Worm (Caenorhabditis elegans) whole organism, early embryonic: ENCODE data around the gene hmp-1.

Experiments
- B0310.2 ChIP-seq: sonication (generic microtip); optimal IDR thresholded peaks from 2 replicates; lab custom pipeline; 2016; ENCODE audit warnings: mild to moderate bottlenecking, missing genetic modification characterization, missing compliant biosample characterization
- F13C5.2 ChIP-seq: sonication (generic microtip); optimal IDR thresholded peaks from 2 replicates; lab custom pipeline; 2017; ENCODE audit warnings: mild to moderate bottlenecking, missing genetic modification characterization, inconsistent platforms, missing compliant biosample characterization
- aly-1 ChIP-seq: sonication (generic microtip); optimal IDR thresholded peaks from 2 replicates; lab custom pipeline; 2016; ENCODE audit warnings: missing genetic modification characterization, missing compliant biosample characterization
- ama-1 ChIP-seq: fragments of 150-350 bp; optimal IDR thresholded peaks from 2 replicates; lab custom pipeline; 2014
- ceh-13 ChIP-seq: fragments of 200-800 bp; sonication (Bioruptor generic); optimal IDR thresholded peaks from 2 replicates; lab custom pipeline; 2018; ENCODE audit warnings: mild to moderate bottlenecking, missing genetic modification characterization, missing compliant biosample characterization
- ceh-36 ChIP-seq: sonication (generic microtip); optimal IDR thresholded peaks from 2 replicates; lab custom pipeline; 2016; ENCODE audit warnings: missing genetic modification characterization, inconsistent platforms, missing compliant biosample characterization
- ets-7 ChIP-seq: sonication (generic microtip); optimal IDR thresholded peaks from 2 replicates; lab custom pipeline; 2016; ENCODE audit warnings: missing genotype, missing genetic modification characterization, missing compliant biosample characterization
- flt-1 ChIP-seq: fragments of 200-800 bp; sonication (Bioruptor generic); IDR thresholded peaks from 2 replicates; pipeline ENCODE4 v1.3.6; 2022; ENCODE audit warnings: missing genetic modification characterization, missing compliant biosample characterization
- hmbx-1 ChIP-seq: sonication (generic microtip); optimal IDR thresholded peaks from 2 replicates; lab custom pipeline; 2016; ENCODE audit warnings: mild to moderate bottlenecking, missing genetic modification characterization, missing compliant biosample characterization
- hmg-4 ChIP-seq: fragments of 200-800 bp; sonication (Bioruptor generic); optimal IDR thresholded peaks from 2 replicates; lab custom pipeline; 2018; ENCODE audit warnings: mild to moderate bottlenecking, missing genetic modification characterization, missing compliant biosample characterization
- hnd-1 ChIP-seq: sonication (generic microtip); optimal IDR thresholded peaks from 2 replicates; lab custom pipeline; 2016; ENCODE audit warnings: missing genetic modification characterization, missing compliant biosample characterization
- pes-1 ChIP-seq: fragments of 200-800 bp; sonication (Bioruptor generic); IDR thresholded peaks from 2 replicates; pipeline ENCODE4 v1.3.6; 2022; ENCODE audit warnings: missing genetic modification reagents, missing genetic modification characterization, missing compliant biosample characterization
- scrt-1 ChIP-seq: fragments of 200-800 bp; sonication (Bioruptor generic); IDR thresholded peaks from 2 replicates; pipeline ENCODE4 v1.3.6; 2022; ENCODE audit warnings: missing genetic modification characterization, missing compliant biosample characterization
- sea-1 ChIP-seq: fragments of 200-800 bp; sonication (Bioruptor generic); conservative IDR thresholded peaks from 2 replicates; pipeline ENCODE4 v1.3.6; 2022; ENCODE audit warnings: missing genetic modification characterization, missing compliant biosample characterization
- tbx-11 ChIP-seq: fragments of 200-800 bp; sonication (Bioruptor generic); IDR thresholded peaks from 2 replicates; pipeline ENCODE4 v1.3.6; 2022; ENCODE audit warnings: missing genetic modification characterization, missing compliant biosample characterization
- tbx-37 ChIP-seq: fragments of 200-800 bp; sonication (Bioruptor generic); conservative IDR thresholded peaks from 2 replicates; pipeline ENCODE4 v1.3.6; 2022; ENCODE audit warnings: missing genetic modification reagents, missing genetic modification characterization, missing compliant biosample characterization
- tra-4 ChIP-seq: sonication (generic microtip); optimal IDR thresholded peaks from 2 replicates; lab custom pipeline; 2017; ENCODE audit warnings: missing genetic modification characterization, missing compliant biosample characterization

Gene hmp-1

DNA sequence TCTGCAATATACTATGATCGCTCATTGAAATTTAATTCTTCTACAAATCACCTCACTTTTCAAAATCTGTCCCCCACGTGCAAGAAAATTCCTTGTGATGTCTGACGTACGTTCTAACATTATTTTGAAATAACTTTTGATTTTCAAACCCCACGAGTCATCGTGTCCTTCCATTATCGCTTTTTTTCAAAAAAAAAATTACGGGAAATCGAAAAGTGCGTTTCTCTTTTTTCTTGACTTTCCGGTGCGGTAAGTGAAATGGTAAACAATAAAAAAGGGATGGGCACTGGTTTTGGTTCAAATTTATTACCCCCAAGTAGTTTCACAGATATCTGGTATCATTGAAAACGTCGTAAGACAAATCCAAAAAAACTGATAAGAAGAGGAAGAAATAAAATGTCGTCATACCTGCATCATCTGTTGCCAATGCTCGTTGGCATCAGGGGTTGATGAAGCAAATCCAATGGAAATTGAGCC, 42.1 kb upstream of the hmp-1 start:
- TF ChIP-seq pes-1 (GFP tag; lab: Robert Waterston, UW) (no peak), tbx-37 (GFP tag; lab: Robert Waterston, UW) (no peak), sea-1 (GFP tag; lab: Robert Waterston, UW) (no peak)

DNA sequence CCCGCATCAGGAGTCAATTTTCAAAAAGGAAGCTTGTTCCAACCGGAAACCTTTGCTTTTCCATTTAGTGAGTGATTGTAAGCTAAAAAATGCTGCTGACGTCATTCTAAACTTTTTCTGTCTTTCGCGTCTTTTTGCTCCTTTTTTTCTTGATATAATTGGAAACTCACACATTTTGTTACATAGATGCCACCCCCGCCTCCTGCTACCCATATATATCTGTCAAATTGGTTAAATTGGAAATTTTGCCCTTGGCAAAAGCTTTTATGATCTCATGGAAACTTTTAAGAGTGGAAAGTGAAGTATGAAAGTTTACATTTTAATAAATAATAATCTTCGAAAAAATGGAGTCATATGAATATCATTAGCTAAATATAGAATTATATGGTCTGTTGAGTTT, 35.7 kb upstream of the hmp-1 start:
- TF ChIP-seq flt-1 (no peak), pes-1 (GFP tag; lab: Robert Waterston, UW) (no peak), tra-4 (no peak), scrt-1 (GFP tag; lab: Robert Waterston, UW) (no peak), tbx-11 (GFP tag; lab: Robert Waterston, UW) (no peak), ama-1 (lab: Kevin White, UChicago) (no peak), sea-1 (GFP tag; lab: Robert Waterston, UW) (no peak), aly-1 (tag; lab: Kevin White, UChicago) (no peak), tbx-37 (GFP tag; lab: Robert Waterston, UW) (no peak), hmg-4 (GFP tag; lab: Kevin White, UChicago) (no peak), ceh-13 (no peak), F13C5.2 (tag; lab: Kevin White, UChicago) (no peak), hnd-1 (tag; lab: Kevin White, UChicago) (no peak)

DNA sequence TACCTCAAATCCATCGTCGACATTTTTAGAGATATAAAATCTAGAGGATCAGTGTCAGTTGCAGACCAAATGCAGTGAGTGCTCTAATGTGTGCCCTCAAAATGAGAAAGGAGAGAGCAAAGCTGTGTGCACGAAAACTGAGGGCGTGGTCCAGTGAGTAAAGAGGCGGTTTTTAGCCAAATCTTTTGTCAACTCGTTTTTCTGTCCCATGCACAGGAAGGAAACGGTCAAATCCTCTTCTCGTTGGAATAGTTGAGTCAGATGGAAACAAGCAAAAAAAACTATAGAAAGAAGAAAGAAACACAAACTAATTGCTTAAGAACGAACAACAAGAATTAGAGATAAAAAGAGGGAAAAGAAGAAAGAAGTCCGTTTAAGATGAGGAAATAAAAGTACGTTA, 33.8 kb upstream of the hmp-1 start, which contains the start of gene D2023.3:
TSS of gene D2023.3 (minus strand) at position 101 of the 400 bp plus-strand sequence.
- TF ChIP-seq B0310.2 (tag; lab: Kevin White, UChicago) (no peak), tbx-11 (GFP tag; lab: Robert Waterston, UW) (no peak), ceh-13 (no peak), hmbx-1 (tag; lab: Kevin White, UChicago) (no peak), ama-1 (lab: Kevin White, UChicago) (no peak), F13C5.2 (tag; lab: Kevin White, UChicago) (no peak), flt-1 (no peak), hnd-1 (tag; lab: Kevin White, UChicago) (no peak), sea-1 (GFP tag; lab: Robert Waterston, UW) (no peak), ceh-36 (tag; lab: Kevin White, UChicago) (no peak), hmg-4 (GFP tag; lab: Kevin White, UChicago) (no peak), pes-1 (GFP tag; lab: Robert Waterston, UW) (no peak), tbx-37 (GFP tag; lab: Robert Waterston, UW) (no peak), scrt-1 (GFP tag; lab: Robert Waterston, UW) (no peak), tra-4 (no peak)

DNA sequence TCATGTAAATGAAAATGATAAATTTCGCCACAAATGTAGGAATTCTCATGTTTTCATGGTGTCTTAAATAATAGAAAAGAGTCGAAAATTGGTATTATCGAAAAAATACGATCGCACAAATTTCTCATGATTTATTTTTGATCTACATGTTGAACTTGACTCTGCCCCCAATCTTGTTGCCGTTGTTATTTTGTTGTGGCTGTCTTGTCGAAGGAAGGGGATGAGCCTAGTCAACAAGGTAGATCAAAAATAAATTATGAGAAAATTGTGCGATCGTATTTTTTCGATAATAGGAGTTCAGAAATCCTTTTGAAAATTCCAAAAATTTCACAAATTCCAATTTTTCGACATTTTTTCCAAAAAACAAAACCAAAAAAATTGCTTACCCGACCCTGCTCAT, 30.1 kb upstream of the hmp-1 start:
- TF ChIP-seq ceh-13 (no peak), ama-1 (lab: Kevin White, UChicago) (no peak), hnd-1 (tag; lab: Kevin White, UChicago) (no peak), tbx-11 (GFP tag; lab: Robert Waterston, UW) (no peak), B0310.2 (tag; lab: Kevin White, UChicago) (no peak), ceh-36 (tag; lab: Kevin White, UChicago) (no peak), pes-1 (GFP tag; lab: Robert Waterston, UW) (no peak), flt-1 (no peak), tbx-37 (GFP tag; lab: Robert Waterston, UW) (no peak), F13C5.2 (tag; lab: Kevin White, UChicago) (no peak), ets-7 (tag; lab: Kevin White, UChicago) (no peak), sea-1 (GFP tag; lab: Robert Waterston, UW) (no peak), tra-4 (no peak), hmbx-1 (tag; lab: Kevin White, UChicago) (no peak), aly-1 (tag; lab: Kevin White, UChicago) (no peak), hmg-4 (GFP tag; lab: Kevin White, UChicago) (no peak), scrt-1 (GFP tag; lab: Robert Waterston, UW) (no peak)

DNA sequence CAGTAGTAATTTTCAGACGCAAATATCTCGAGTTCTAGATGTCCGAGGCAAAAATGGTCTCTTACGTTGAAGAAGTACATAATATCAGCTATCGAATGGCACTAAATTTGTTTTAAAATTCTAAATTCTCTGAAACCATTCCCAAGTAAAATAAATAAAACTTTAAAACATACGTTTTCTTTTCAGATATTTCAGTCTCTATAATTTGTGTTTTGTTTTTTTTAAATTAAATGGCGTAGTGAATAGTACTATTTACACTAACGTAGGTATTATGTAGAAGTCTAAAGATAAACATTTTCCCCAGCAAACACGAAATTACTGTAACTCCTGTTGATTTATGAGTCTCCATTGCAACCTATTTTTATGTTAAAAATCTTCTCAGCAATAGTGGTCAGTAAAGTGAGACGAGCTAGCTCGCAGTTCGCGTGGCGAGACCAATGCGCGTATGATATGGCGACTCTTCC, 28.4 kb upstream of the hmp-1 start:
- TF ChIP-seq tra-4 (no peak), aly-1 (tag; lab: Kevin White, UChicago) (no peak), B0310.2 (tag; lab: Kevin White, UChicago) (no peak), pes-1 (GFP tag; lab: Robert Waterston, UW) (no peak), scrt-1 (GFP tag; lab: Robert Waterston, UW) (no peak), ama-1 (lab: Kevin White, UChicago) (no peak), F13C5.2 (tag; lab: Kevin White, UChicago) (no peak), sea-1 (GFP tag; lab: Robert Waterston, UW) (no peak), tbx-37 (GFP tag; lab: Robert Waterston, UW) (no peak), hnd-1 (tag; lab: Kevin White, UChicago) (no peak), tbx-11 (GFP tag; lab: Robert Waterston, UW) (no peak), flt-1 (no peak), ceh-36 (tag; lab: Kevin White, UChicago) (no peak), hmbx-1 (tag; lab: Kevin White, UChicago) (no peak)

DNA sequence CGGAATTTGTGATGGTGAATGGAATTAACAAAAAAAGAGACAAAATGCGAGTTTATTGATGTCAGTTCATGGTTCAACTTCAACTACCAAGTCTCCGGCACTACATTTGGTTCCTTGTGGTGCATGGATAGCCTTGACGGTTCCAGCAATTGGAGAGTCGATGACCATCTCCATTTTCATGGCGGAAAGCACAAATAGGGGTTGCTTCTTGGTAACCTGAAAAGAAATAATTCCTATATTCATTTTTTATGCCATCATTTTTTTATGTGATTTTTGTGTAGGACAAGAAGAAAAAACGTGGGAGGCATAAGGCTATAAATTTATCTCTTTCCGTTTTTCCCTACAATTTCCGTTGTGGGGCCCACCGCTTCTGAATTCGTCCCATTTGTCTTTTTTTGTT, 27.6 kb upstream of the hmp-1 start:
- TF ChIP-seq ama-1 (lab: Kevin White, UChicago): no peak
- TF ChIP-seq ets-7 (tag; lab: Kevin White, UChicago): no peak
- no peak for TF ChIP-seq hmbx-1 (tag; lab: Kevin White, UChicago)

DNA sequence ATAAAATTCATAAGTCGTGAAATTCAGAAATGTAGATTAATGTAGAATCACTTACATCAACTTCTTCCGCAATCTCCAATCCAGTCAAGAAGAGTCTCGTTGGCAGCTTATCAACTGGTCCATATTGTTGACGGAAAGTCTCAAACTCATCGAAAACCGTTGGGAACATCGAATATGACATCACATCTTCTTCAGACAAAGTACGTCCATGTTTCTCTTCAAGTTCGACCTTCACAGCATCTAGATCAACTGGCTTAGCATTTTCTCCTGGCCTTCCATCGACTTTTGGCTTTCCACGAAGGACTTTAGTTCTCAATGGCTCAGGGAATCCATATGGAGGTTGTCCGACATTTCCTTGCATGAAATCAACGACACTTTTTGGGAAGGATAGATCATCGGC, 26.9 kb upstream of the hmp-1 start:
- TF ChIP-seq ceh-36 (tag; lab: Kevin White, UChicago): no peak
- TF ChIP-seq aly-1 (tag; lab: Kevin White, UChicago): no peak
- no peak for TF ChIP-seq tbx-11 (GFP tag; lab: Robert Waterston, UW)
- TF ChIP-seq tra-4: no peak
- TF ChIP-seq sea-1 (GFP tag; lab: Robert Waterston, UW): no peak
- no peak for TF ChIP-seq F13C5.2 (tag; lab: Kevin White, UChicago)
- TF ChIP-seq tbx-37 (GFP tag; lab: Robert Waterston, UW): no peak
- TF ChIP-seq ceh-13: no peak
- TF ChIP-seq hmbx-1 (tag; lab: Kevin White, UChicago): no peak
- TF ChIP-seq scrt-1 (GFP tag; lab: Robert Waterston, UW): no peak
